Fruit fly (Drosophila melanogaster) whole organism, embryonic: ENCODE data around the gene crq.
A peak's percentile ranks its signal among the peaks of the same experiment; 100 is the strongest.

Experiments
- Atf6 ChIP-seq: fragments of 200-800 bp; sonication (Bioruptor generic); IDR thresholded peaks from 2 replicates; pipeline ENCODE4 v1.3.6; 2022; ENCODE audit warnings: missing biosample characterization, missing genetic modification characterization
- Blimp-1 ChIP-seq: fragments of 200-800 bp; sonication (Bioruptor generic); optimal IDR thresholded peaks from 3 replicates; lab custom pipeline; 2018; ENCODE audit warnings: missing biosample characterization, missing genetic modification characterization, mild to moderate bottlenecking, moderate library complexity, missing genetic modification reagents
- CG11398 ChIP-seq: fragments of 200-800 bp; sonication (Bioruptor generic); optimal IDR thresholded peaks from 2 replicates; lab custom pipeline; 2016; ENCODE audit warnings: missing biosample characterization, missing genetic modification characterization
- CG11504 ChIP-seq: fragments of 200-800 bp; sonication (Bioruptor generic); optimal IDR thresholded peaks from 3 replicates; lab custom pipeline; 2019; ENCODE audit warnings: missing biosample characterization, mild to moderate bottlenecking, missing genetic modification characterization, moderate library complexity
- CG12219 ChIP-seq: fragments of 200-800 bp; sonication (Bioruptor generic); optimal IDR thresholded peaks from 3 replicates; lab custom pipeline; 2018; ENCODE audit warnings: missing biosample characterization, mild to moderate bottlenecking, missing genetic modification characterization
- CG12659 ChIP-seq: fragments of 200-800 bp; sonication (Bioruptor generic); optimal IDR thresholded peaks from 3 replicates; lab custom pipeline; 2017; ENCODE audit warnings: mild to moderate bottlenecking, missing biosample characterization, missing genetic modification reagents, missing genetic modification characterization
- CG13775 ChIP-seq: fragments of 200-800 bp; sonication (Bioruptor generic); optimal IDR thresholded peaks from 3 replicates; lab custom pipeline; 2017; ENCODE audit warnings: missing biosample characterization, mild to moderate bottlenecking, missing genetic modification characterization
- CG14667 ChIP-seq: fragments of 200-800 bp; sonication (Bioruptor generic); IDR thresholded peaks from 2 replicates; pipeline ENCODE4 v1.3.6; 2022; ENCODE audit warnings: missing biosample characterization, missing genetic modification characterization
- CG14860 ChIP-seq: fragments of 200-800 bp; sonication (Bioruptor generic); IDR thresholded peaks from 3 replicates; pipeline ENCODE4 v1.3.6; 2022; ENCODE audit warnings: missing biosample characterization, missing genetic modification characterization; ENCODE audit not compliant: partially characterized antibody
- CG15269 ChIP-seq: fragments of 200-800 bp; sonication (Bioruptor generic); optimal IDR thresholded peaks from 2 replicates; lab custom pipeline; 2018; ENCODE audit warnings: missing biosample characterization, mild to moderate bottlenecking, missing genetic modification characterization, moderate library complexity
- CG15696 ChIP-seq: fragments of 200-800 bp; sonication (Bioruptor generic); optimal IDR thresholded peaks from 2 replicates; lab custom pipeline; 2019; ENCODE audit warnings: missing biosample characterization, mild to moderate bottlenecking, missing genetic modification characterization, moderate library complexity
- CG16813 ChIP-seq: fragments of 200-800 bp; sonication (Bioruptor generic); IDR thresholded peaks from 3 replicates; pipeline ENCODE4 v1.3.6; 2022; ENCODE audit warnings: missing biosample characterization, missing genetic modification characterization; ENCODE audit not compliant: partially characterized antibody
- CG17612 ChIP-seq: fragments of 200-800 bp; sonication (Bioruptor generic); IDR thresholded peaks from 2 replicates; pipeline ENCODE4 v1.3.6; 2022; ENCODE audit warnings: missing biosample characterization, missing genetic modification characterization
- CG18011 ChIP-seq: fragments of 200-800 bp; sonication (Bioruptor generic); optimal IDR thresholded peaks from 2 replicates; lab custom pipeline; 2017; ENCODE audit warnings: missing biosample characterization, missing genetic modification characterization, mild to moderate bottlenecking, moderate library complexity, missing genotype
- CG3847 ChIP-seq: fragments of 200-800 bp; sonication (Bioruptor generic); IDR thresholded peaks from 2 replicates; pipeline ENCODE4 v1.3.6; 2022; ENCODE audit warnings: missing biosample characterization, missing genetic modification characterization
- CG4424 ChIP-seq: fragments of 200-800 bp; sonication (Bioruptor generic); optimal IDR thresholded peaks from 3 replicates; lab custom pipeline; 2016; ENCODE audit warnings: missing biosample characterization, missing genetic modification characterization
- CG4730 ChIP-seq: fragments of 200-800 bp; sonication (Bioruptor generic); IDR thresholded peaks from 2 replicates; pipeline ENCODE4 v1.3.6; 2022; ENCODE audit warnings: missing biosample characterization, missing genetic modification characterization
- CG4820 ChIP-seq: fragments of 200-800 bp; sonication (Bioruptor generic); optimal IDR thresholded peaks from 3 replicates; lab custom pipeline; 2016; ENCODE audit warnings: missing biosample characterization, missing genetic modification characterization
- CG6175 ChIP-seq: fragments of 200-800 bp; sonication (Bioruptor generic); IDR thresholded peaks from 3 replicates; pipeline ENCODE4 v1.3.6; 2022; ENCODE audit warnings: missing biosample characterization, missing genetic modification characterization
- CG6272 ChIP-seq: fragments of 200-800 bp; sonication (Bioruptor generic); IDR thresholded peaks from 2 replicates; pipeline ENCODE4 v1.3.6; 2022; ENCODE audit warnings: missing biosample characterization, missing genetic modification characterization
- CG7745 ChIP-seq: fragments of 200-800 bp; sonication (Bioruptor generic); optimal IDR thresholded peaks from 2 replicates; lab custom pipeline; 2018; ENCODE audit warnings: missing biosample characterization, mild to moderate bottlenecking, missing genetic modification characterization, moderate library complexity
- CG7928 ChIP-seq: fragments of 200-800 bp; sonication (Bioruptor generic); optimal IDR thresholded peaks from 2 replicates; lab custom pipeline; 2017; ENCODE audit warnings: missing biosample characterization, mild to moderate bottlenecking, missing genetic modification characterization
- CG8924 ChIP-seq: fragments of 200-800 bp; optimal IDR thresholded peaks from 3 replicates; lab custom pipeline; 2019; ENCODE audit warnings: missing biosample characterization, mild to moderate bottlenecking, missing genetic modification characterization, moderate library complexity
- CHES-1-like ChIP-seq: fragments of 200-800 bp; sonication (Bioruptor generic); optimal IDR thresholded peaks from 2 replicates; lab custom pipeline; 2016; ENCODE audit warnings: missing biosample characterization, missing genetic modification characterization
- Doc3 ChIP-seq: fragments of 200-800 bp; sonication (Bioruptor generic); IDR thresholded peaks from 3 replicates; pipeline ENCODE4 v1.3.6; 2022; ENCODE audit warnings: missing biosample characterization, missing genetic modification characterization; ENCODE audit not compliant: partially characterized antibody
- HLH54F ChIP-seq: fragments of 200-800 bp; sonication (Bioruptor generic); optimal IDR thresholded peaks from 3 replicates; lab custom pipeline; 2016; ENCODE audit warnings: missing biosample characterization, missing genetic modification characterization
- Hsf ChIP-seq: fragments of 200-800 bp; sonication (Bioruptor generic); optimal IDR thresholded peaks from 3 replicates; lab custom pipeline; 2016; ENCODE audit warnings: missing biosample characterization, missing genetic modification characterization
- MBD-R2 ChIP-seq: fragments of 200-800 bp; sonication (Bioruptor generic); IDR thresholded peaks from 2 replicates; pipeline ENCODE4 v1.3.6; 2022; ENCODE audit warnings: missing biosample characterization, missing genetic modification characterization
- Mes4 ChIP-seq: fragments of 200-800 bp; sonication (Bioruptor generic); optimal IDR thresholded peaks from 2 replicates; lab custom pipeline; 2016; ENCODE audit warnings: missing biosample characterization, missing genetic modification characterization
- Nf-YA ChIP-seq: fragments of 200-800 bp; sonication (Bioruptor generic); IDR thresholded peaks from 2 replicates; pipeline ENCODE4 v1.3.6; 2022; ENCODE audit warnings: missing biosample characterization, missing genetic modification characterization
- Ptx1 ChIP-seq: fragments of 200-800 bp; sonication (Bioruptor generic); IDR thresholded peaks from 2 replicates; pipeline ENCODE4 v1.3.6; 2022; ENCODE audit warnings: missing biosample characterization, missing genetic modification characterization
- Tbp ChIP-seq: fragments of >200 bp; optimal IDR thresholded peaks from 2 replicates; lab custom pipeline; 2018; ENCODE audit warnings: missing biosample characterization, missing genetic modification characterization
- Trl ChIP-seq, 3 experiments: fragments of >200 bp in 2 of 3; fragments of 200-800 bp in 1 of 3; sonication (Bioruptor generic) in 1 of 3; optimal IDR thresholded peaks; 2 replicates in 1 of 3; 3 replicates in 2 of 3; lab custom pipeline; 2016 to 2017; ENCODE audit warnings: missing biosample characterization in 1 of 3, missing genetic modification characterization in 1 of 3
- caup ChIP-seq: fragments of 200-800 bp; sonication (Bioruptor generic); optimal IDR thresholded peaks from 3 replicates; lab custom pipeline; 2017; ENCODE audit warnings: missing biosample characterization, mild to moderate bottlenecking, missing genetic modification characterization, moderate library complexity; ENCODE audit not compliant: severe bottlenecking
- exex ChIP-seq: fragments of 200-800 bp; sonication (Bioruptor generic); optimal IDR thresholded peaks from 4 replicates; lab custom pipeline; 2018; ENCODE audit warnings: missing biosample characterization, mild to moderate bottlenecking, missing genetic modification characterization, moderate library complexity
- gce ChIP-seq: fragments of 200-800 bp; sonication (Bioruptor generic); IDR thresholded peaks from 3 replicates; pipeline ENCODE4 v1.3.6; 2022; ENCODE audit warnings: missing biosample characterization, missing genetic modification characterization
- grau ChIP-seq: fragments of 200-800 bp; optimal IDR thresholded peaks from 3 replicates; lab custom pipeline; 2019; ENCODE audit warnings: missing biosample characterization, mild to moderate bottlenecking, missing genetic modification characterization, moderate library complexity
- gt ChIP-seq: fragments of 200-800 bp; sonication (Bioruptor generic); IDR thresholded peaks from 2 replicates; pipeline ENCODE4 v1.3.6; 2022; ENCODE audit warnings: missing biosample characterization, missing genetic modification characterization
- kay ChIP-seq: fragments of 200-800 bp; sonication (Bioruptor generic); optimal IDR thresholded peaks from 2 replicates; lab custom pipeline; 2016; ENCODE audit warnings: missing biosample characterization, missing genetic modification characterization
- nerfin-2 ChIP-seq: fragments of 200-800 bp; sonication (Bioruptor generic); IDR thresholded peaks from 2 replicates; pipeline ENCODE4 v1.3.6; 2022; ENCODE audit warnings: missing biosample characterization, missing genetic modification characterization; ENCODE audit not compliant: partially characterized antibody
- oc ChIP-seq: fragments of 200-800 bp; sonication (Bioruptor generic); optimal IDR thresholded peaks from 2 replicates; lab custom pipeline; 2018; ENCODE audit warnings: missing biosample characterization, mild to moderate bottlenecking, missing genetic modification characterization, moderate library complexity
- onecut ChIP-seq: fragments of 200-800 bp; sonication (Bioruptor generic); IDR thresholded peaks from 2 replicates; pipeline ENCODE4 v1.3.6; 2022; ENCODE audit warnings: missing biosample characterization, missing genetic modification characterization
- pfk ChIP-seq: fragments of 200-800 bp; sonication (Bioruptor generic); optimal IDR thresholded peaks from 2 replicates; lab custom pipeline; 2018; ENCODE audit warnings: missing biosample characterization, mild to moderate bottlenecking, missing genetic modification characterization, moderate library complexity
- prd ChIP-seq, 3 experiments: fragments of >200 bp in 2 of 3; fragments of 200-800 bp in 1 of 3; sonication (Bioruptor generic) in 1 of 3; optimal IDR thresholded peaks in 2 of 3; IDR thresholded peaks in 1 of 3; 2 replicates in 2 of 3; 3 replicates in 1 of 3; pipeline versions ENCODE4 v1.3.6 to Lab custom; 2017 to 2022; ENCODE audit warnings: missing biosample characterization in 1 of 3, missing genetic modification characterization in 1 of 3
- ssp ChIP-seq: fragments of 200-800 bp; sonication (Bioruptor generic); IDR thresholded peaks from 2 replicates; pipeline ENCODE4 v1.3.6; 2022; ENCODE audit warnings: missing biosample characterization, missing genetic modification characterization
- tin ChIP-seq: fragments of 200-800 bp; sonication (Bioruptor generic); optimal IDR thresholded peaks from 3 replicates; lab custom pipeline; 2016; ENCODE audit warnings: missing biosample characterization, missing genetic modification characterization
- tup ChIP-seq: fragments of 200-800 bp; sonication (Bioruptor generic); optimal IDR thresholded peaks from 2 replicates; lab custom pipeline; 2016; ENCODE audit warnings: missing biosample characterization, mild to moderate bottlenecking, missing genetic modification characterization, moderate library complexity
- wdn ChIP-seq: fragments of 200-800 bp; sonication (Bioruptor generic); IDR thresholded peaks from 2 replicates; pipeline ENCODE4 v1.3.6; 2022; ENCODE audit warnings: missing biosample characterization, missing genetic modification characterization

The crq gene

dm6 chr2L:441927-442691, 10.7 kb downstream of the crq start (continued):
- peak; percentile 27; the same call in 1 of the 2 replicates for TF ChIP-seq wdn
- no peak for TF ChIP-seq pfk (GFP tag; lab: Kevin White, UChicago)
- TF ChIP-seq Tbp (GFP tag; lab: Kevin White, UChicago): no peak
- peak; percentile 58 for TF ChIP-seq CG4730 (GFP tag; lab: Robert Waterston, UW)
- TF ChIP-seq HLH54F (GFP tag; lab: Kevin White, UChicago): peak; percentile 40
- no peak for TF ChIP-seq CG14860 (GFP tag; lab: Robert Waterston, UW)
- peak; percentile 76 for TF ChIP-seq grau (tag; lab: Kevin White, UChicago)
- TF ChIP-seq CG12219: peak; percentile 78
- peak; percentile 80 for TF ChIP-seq onecut (GFP tag; lab: Robert Waterston, UW)
- TF ChIP-seq CG6272: peak; percentile 65
- TF ChIP-seq Trl (optimal IDR thresholded peaks at IDR 0.05; lab: Kevin White, UChicago): no peak
- TF ChIP-seq Trl (GFP tag; optimal IDR thresholded peaks at IDR 0.05; lab: Kevin White, UChicago): peak; percentile 86
- TF ChIP-seq CG3847: 0 out of 2 replicates have a peak, but pooled peaks have one; percentile 21
- TF ChIP-seq MBD-R2 (GFP tag; lab: Robert Waterston, UW): peak; percentile 33; the same call in 1 of the 2 replicates
- TF ChIP-seq CG18011: no peak
- no peak for TF ChIP-seq prd (optimal IDR thresholded peaks at IDR 0.05; lab: Kevin White, UChicago)
- TF ChIP-seq prd (GFP tag; IDR thresholded peaks at IDR 0.05; lab: Robert Waterston, UW): peak; percentile 92
- TF ChIP-seq CG11398: peak; percentile 64
- peak; percentile 84 for TF ChIP-seq CG8924 (tag; lab: Kevin White, UChicago)
- TF ChIP-seq Nf-YA (GFP tag; lab: Robert Waterston, UW): peak; percentile 71
- peak; percentile 74 for TF ChIP-seq CG15696 (tag; lab: Kevin White, UChicago)
- peak; percentile 87 for TF ChIP-seq CG4424
- TF ChIP-seq Blimp-1 (GFP tag; lab: Kevin White, UChicago): peak; percentile 84
- no peak for TF ChIP-seq CG16813 (GFP tag; lab: Robert Waterston, UW)
- TF ChIP-seq exex: no peak
- TF ChIP-seq Mes4 (GFP tag; lab: Kevin White, UChicago): peak; percentile 80
- TF ChIP-seq ssp (GFP tag; lab: Robert Waterston, UW): peak; percentile 70
- TF ChIP-seq caup (GFP tag; lab: Kevin White, UChicago): peak; percentile 15
- peak; percentile 59 for TF ChIP-seq kay (GFP tag; lab: Kevin White, UChicago)
- no peak for TF ChIP-seq Doc3 (GFP tag; lab: Robert Waterston, UW)
- TF ChIP-seq tup: peak; percentile 59
- no peak for TF ChIP-seq Atf6
- TF ChIP-seq nerfin-2 (GFP tag; lab: Robert Waterston, UW): no peak
- peak; percentile 64 for TF ChIP-seq CG12659 (GFP tag; lab: Kevin White, UChicago)
- TF ChIP-seq CHES-1-like (GFP tag; lab: Kevin White, UChicago): peak; percentile 78
- peak; percentile 83 for TF ChIP-seq Ptx1
- no peak for TF ChIP-seq CG7745 (tag; lab: Kevin White, UChicago)
- TF ChIP-seq CG17612 (GFP tag; lab: Robert Waterston, UW): 0 out of 2 replicates have a peak, but pooled peaks have one; percentile 23
- TF ChIP-seq CG7928: no peak
- peak; percentile 87 for TF ChIP-seq tin
- peak; percentile 82 for TF ChIP-seq Hsf (GFP tag; lab: Kevin White, UChicago)
- peak; percentile 89 for TF ChIP-seq gce (GFP tag; lab: Robert Waterston, UW)
- peak; percentile 70 for TF ChIP-seq gt (GFP tag; lab: Robert Waterston, UW)
- peak; percentile 59 for TF ChIP-seq CG13775 (GFP tag; lab: Kevin White, UChicago)
- TF ChIP-seq CG15269 (tag; lab: Kevin White, UChicago): no peak
- TF ChIP-seq CG14667 (GFP tag; lab: Robert Waterston, UW): peak; percentile 82
- peak; percentile 85 for TF ChIP-seq oc (tag; lab: Kevin White, UChicago)
- TF ChIP-seq CG11504 (tag; lab: Kevin White, UChicago): no peak
- TF ChIP-seq CG4820: peak; percentile 74
- TF ChIP-seq CG6175 (GFP tag; lab: Robert Waterston, UW): peak; percentile 11; the same call in 1 of the 3 replicates
